Worm (Caenorhabditis elegans) whole organism, L3 larva: ENCODE results near the gene yif-1.

Experiments used
- R02D3.7 ChIP-seq: fragments of 150-350 bp; optimal IDR thresholded peaks from 2 replicates; lab custom pipeline; 2014; ENCODE audit warnings: missing biosample characterization, missing genetic modification characterization
- ama-1 ChIP-seq: fragments of 150-350 bp; optimal IDR thresholded peaks from 2 replicates; lab custom pipeline; 2018
- ceh-16 ChIP-seq: sonication (generic microtip); optimal IDR thresholded peaks from 2 replicates; lab custom pipeline; 2017; ENCODE audit warnings: missing biosample characterization, missing genetic modification characterization
- ceh-28 ChIP-seq: fragments of 150-350 bp; optimal IDR thresholded peaks from 2 replicates; lab custom pipeline; 2014; ENCODE audit warnings: missing biosample characterization, missing genetic modification reagents, missing genetic modification characterization
- ceh-82 ChIP-seq: fragments of 150-350 bp; optimal IDR thresholded peaks from 2 replicates; lab custom pipeline; 2014; ENCODE audit warnings: missing biosample characterization, missing genetic modification characterization
- ceh-9 ChIP-seq: sonication (generic microtip); optimal IDR thresholded peaks from 2 replicates; lab custom pipeline; 2018; ENCODE audit warnings: missing biosample characterization, missing genetic modification characterization
- egl-27 ChIP-seq: sonication (generic microtip); optimal IDR thresholded peaks from 4 replicates; lab custom pipeline; 2017; ENCODE audit warnings: missing biosample characterization, missing genetic modification reagents, missing genetic modification characterization
- egl-5 ChIP-seq: fragments of 150-350 bp; optimal IDR thresholded peaks from 2 replicates; lab custom pipeline; 2017; ENCODE audit warnings: missing biosample characterization, missing genetic modification reagents, missing genetic modification characterization, inconsistent platforms
- elt-1 ChIP-seq: fragments of 150-350 bp; optimal IDR thresholded peaks from 2 replicates; lab custom pipeline; 2014; ENCODE audit warnings: missing biosample characterization, missing genetic modification characterization
- elt-3 ChIP-seq, 3 experiments: fragments of 150-350 bp in 1 of 3; sonication (generic microtip) in 2 of 3; optimal IDR thresholded peaks; 2 replicates in 2 of 3; 4 replicates in 1 of 3; lab custom pipeline; 2014 to 2017; ENCODE audit warnings: missing biosample characterization in 3 of 3, missing genetic modification characterization in 3 of 3
- eor-1 ChIP-seq, 2 experiments: fragments of 150-350 bp; optimal IDR thresholded peaks; 2 replicates each; lab custom pipeline; 2014 to 2018; ENCODE audit warnings: missing biosample characterization in 2 of 2, missing genetic modification characterization in 2 of 2
- fkh-10 ChIP-seq: sonication (generic microtip); optimal IDR thresholded peaks from 2 replicates; lab custom pipeline; 2017; ENCODE audit warnings: missing biosample characterization, missing genetic modification reagents, missing genetic modification characterization
- fkh-2 ChIP-seq: fragments of 150-350 bp; optimal IDR thresholded peaks from 2 replicates; lab custom pipeline; 2014; ENCODE audit warnings: missing biosample characterization, missing genetic modification reagents, missing genetic modification characterization
- fos-1 ChIP-seq: fragments of 150-350 bp; optimal IDR thresholded peaks from 2 replicates; lab custom pipeline; 2014; ENCODE audit warnings: missing biosample characterization, missing genetic modification characterization
- hmg-11 ChIP-seq: sonication (generic microtip); optimal IDR thresholded peaks from 2 replicates; lab custom pipeline; 2016; ENCODE audit warnings: missing genetic modification characterization, missing compliant biosample characterization
- jun-1 ChIP-seq: fragments of 150-350 bp; optimal IDR thresholded peaks from 2 replicates; lab custom pipeline; 2014; ENCODE audit warnings: missing biosample characterization, missing genetic modification reagents, missing genetic modification characterization
- lin-39 ChIP-seq: fragments of 150-350 bp; optimal IDR thresholded peaks from 2 replicates; lab custom pipeline; 2018; ENCODE audit warnings: missing biosample characterization, missing genetic modification reagents, missing genetic modification characterization
- lsy-12 ChIP-seq: sonication (generic microtip); optimal IDR thresholded peaks from 2 replicates; lab custom pipeline; 2016; ENCODE audit warnings: mild to moderate bottlenecking, missing genetic modification characterization, missing compliant biosample characterization
- mdl-1 ChIP-seq: fragments of 150-350 bp; optimal IDR thresholded peaks from 2 replicates; lab custom pipeline; 2014; ENCODE audit warnings: missing biosample characterization, missing genetic modification characterization
- mml-1 ChIP-seq: fragments of 150-350 bp; sonication (generic microtip); optimal IDR thresholded peaks from 3 replicates; lab custom pipeline; 2014; ENCODE audit warnings: missing biosample characterization, missing genetic modification characterization
- nfya-1 ChIP-seq: sonication (generic microtip); optimal IDR thresholded peaks from 2 replicates; lab custom pipeline; 2017; ENCODE audit warnings: missing genetic modification characterization, mild to moderate bottlenecking, missing compliant biosample characterization, antibody characterized with exemption, moderate library complexity; ENCODE audit not compliant: insufficient read depth
- nhr-11 ChIP-seq: fragments of 150-350 bp; optimal IDR thresholded peaks from 2 replicates; lab custom pipeline; 2014; ENCODE audit warnings: missing biosample characterization, missing genetic modification characterization
- nhr-23 ChIP-seq: fragments of 150-350 bp; optimal IDR thresholded peaks from 2 replicates; lab custom pipeline; 2014; ENCODE audit warnings: missing biosample characterization, missing genetic modification reagents, missing genetic modification characterization
- nhr-25 ChIP-seq: sonication (generic microtip); optimal IDR thresholded peaks from 2 replicates; lab custom pipeline; 2017; ENCODE audit warnings: missing biosample characterization, missing genetic modification characterization
- nhr-43 ChIP-seq: sonication (generic microtip); optimal IDR thresholded peaks from 2 replicates; lab custom pipeline; 2016; ENCODE audit warnings: mild to moderate bottlenecking, missing genetic modification characterization, missing compliant biosample characterization; ENCODE audit not compliant: poor library complexity, severe bottlenecking
- nhr-76 ChIP-seq: fragments of 150-350 bp; sonication (generic microtip); optimal IDR thresholded peaks from 5 replicates; lab custom pipeline; 2014; ENCODE audit warnings: missing biosample characterization, missing genetic modification characterization
- nhr-77 ChIP-seq: fragments of 150-350 bp; optimal IDR thresholded peaks from 2 replicates; lab custom pipeline; 2014; ENCODE audit warnings: missing biosample characterization, missing genetic modification characterization
- pha-4 ChIP-seq: fragments of 150-350 bp; optimal IDR thresholded peaks from 2 replicates; lab custom pipeline; 2014; ENCODE audit warnings: missing biosample characterization, missing genetic modification reagents, missing genetic modification characterization
- pqm-1 ChIP-seq: fragments of 150-350 bp; optimal IDR thresholded peaks from 2 replicates; lab custom pipeline; 2017; ENCODE audit warnings: missing biosample characterization, missing genetic modification characterization, inconsistent platforms
- sea-2 ChIP-seq: fragments of 150-350 bp; sonication (generic microtip); optimal IDR thresholded peaks from 4 replicates; lab custom pipeline; 2014; ENCODE audit warnings: missing biosample characterization, missing genetic modification reagents, missing genetic modification characterization
- skn-1 ChIP-seq: fragments of 150-350 bp; optimal IDR thresholded peaks from 2 replicates; lab custom pipeline; 2014; ENCODE audit warnings: missing biosample characterization, missing genetic modification characterization
- snpc-4 ChIP-seq: fragments of 150-350 bp; optimal IDR thresholded peaks from 2 replicates; lab custom pipeline; 2014; ENCODE audit warnings: missing biosample characterization, missing genetic modification characterization
- unc-39 ChIP-seq: sonication (generic microtip); optimal IDR thresholded peaks from 4 replicates; lab custom pipeline; 2017; ENCODE audit warnings: missing biosample characterization, missing genetic modification characterization
- zag-1 ChIP-seq: fragments of 150-350 bp; optimal IDR thresholded peaks from 2 replicates; lab custom pipeline; 2014; ENCODE audit warnings: missing biosample characterization, missing genetic modification characterization
- ztf-11 ChIP-seq: fragments of 150-350 bp; optimal IDR thresholded peaks from 2 replicates; lab custom pipeline; 2014; ENCODE audit warnings: missing biosample characterization, missing genetic modification characterization

The yif-1 gene

DNA sequence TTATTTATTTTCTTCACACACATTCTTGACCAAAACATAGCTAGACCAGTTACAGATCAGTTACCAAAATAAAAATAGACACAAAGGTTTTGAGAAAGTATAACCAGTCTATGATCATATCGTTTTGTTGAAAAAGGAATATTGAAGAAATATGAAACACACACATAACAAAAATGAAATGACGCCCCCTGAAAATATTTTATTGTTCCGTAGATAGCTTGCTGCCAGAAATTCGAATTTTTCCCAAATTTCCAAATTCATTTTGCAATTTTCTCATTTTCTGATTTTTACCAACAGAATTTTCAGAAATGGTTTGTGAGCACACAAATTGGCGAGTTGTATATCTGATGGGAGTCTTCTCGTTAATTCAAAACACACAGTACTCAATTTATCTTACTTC is 20.7 kb upstream of the yif-1 start, which contains the start of gene F57A8.7:
TSS of gene F57A8.7 (plus strand) at position 301 of the 400 bp plus-strand sequence.
- TF ChIP-seq egl-5 (tag; lab: Kevin White, UChicago), result no peak
- TF ChIP-seq nhr-77, result no peak
- no peak for TF ChIP-seq fos-1
- TF ChIP-seq elt-1 (tag; lab: Kevin White, UChicago), result no peak
- no peak for TF ChIP-seq ceh-16 (tag; lab: Kevin White, UChicago)
- TF ChIP-seq jun-1 (tag; lab: Kevin White, UChicago), result no peak
- TF ChIP-seq nhr-43, result no peak
- TF ChIP-seq ztf-11 (tag; lab: Kevin White, UChicago), result no peak
- no peak for TF ChIP-seq mdl-1
- TF ChIP-seq pha-4 (tag; lab: Kevin White, UChicago), result no peak
- no peak for TF ChIP-seq zag-1
- no peak for TF ChIP-seq fkh-2 (tag; lab: Kevin White, UChicago)
- TF ChIP-seq nhr-23 (tag; lab: Kevin White, UChicago), result no peak
- no peak for TF ChIP-seq nfya-1 (tag; lab: Kevin White, UChicago)
- TF ChIP-seq ceh-82, result no peak
- no peak for TF ChIP-seq ceh-28
- TF ChIP-seq snpc-4 (tag; lab: Kevin White, UChicago), result no peak
- no peak for TF ChIP-seq ama-1 (lab: Kevin White, UChicago)

DNA sequence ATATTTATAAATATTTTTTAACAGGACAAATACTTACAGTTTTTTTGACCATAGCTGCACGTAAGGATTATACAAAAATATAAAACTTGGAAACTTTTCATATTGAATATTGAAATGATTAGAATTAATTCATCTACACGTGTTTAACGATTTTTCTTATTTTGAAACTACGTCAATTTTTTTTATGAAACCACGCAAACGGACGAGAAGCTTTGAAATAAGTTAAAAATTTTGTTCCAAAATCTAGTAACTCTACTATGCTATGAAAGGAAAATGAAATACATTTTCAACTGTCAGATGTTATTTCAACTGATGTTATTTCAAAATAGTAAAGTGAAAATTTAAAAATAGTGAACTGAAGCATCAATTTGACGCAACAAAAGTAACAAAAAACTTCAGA is 19.1 kb upstream of the yif-1 start, which contains the start of gene F57A8.6:
TSS of gene F57A8.6 (minus strand) at position 101 of the 400 bp plus-strand sequence.
- TF ChIP-seq nhr-76 (peak; percentile 46), hmg-11 (tag; lab: Kevin White, UChicago) (no peak)

DNA sequence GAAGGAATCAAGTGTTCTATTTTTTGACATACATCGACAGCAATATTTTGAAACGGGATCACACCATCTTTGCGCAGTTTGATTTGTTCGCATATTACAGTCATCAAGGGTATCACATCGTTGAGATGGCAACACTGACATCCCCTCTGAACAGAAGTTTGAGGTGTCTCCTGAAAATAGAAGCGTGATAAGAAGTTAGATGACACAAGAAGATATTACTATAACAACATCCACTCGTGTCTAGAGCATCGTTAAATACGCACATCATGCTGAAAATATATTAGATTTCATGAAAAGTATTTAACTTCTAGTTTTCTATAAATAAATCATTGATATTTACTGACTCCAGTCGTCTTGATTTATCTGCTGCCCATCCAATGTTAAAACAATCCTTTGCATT is 18.0 kb upstream of the yif-1 start:
- TF ChIP-seq nfya-1 (tag; lab: Kevin White, UChicago) (no peak), mdl-1 (no peak), nhr-76 (no peak), eor-1 (tag; optimal IDR thresholded peaks at IDR 0.05; lab: Kevin White, UChicago) (no peak), lin-39 (tag; lab: Kevin White, UChicago) (no peak), sea-2 (GFP tag; lab: Kevin White, UChicago) (no peak), pha-4 (tag; lab: Kevin White, UChicago) (no peak), R02D3.7 (tag; lab: Kevin White, UChicago) (no peak), elt-3 (tag; optimal IDR thresholded peaks at IDR 0.05; lab: Kevin White, UChicago) (no peak), skn-1 (tag; lab: Kevin White, UChicago) (no peak), ceh-9 (tag; lab: Kevin White, UChicago) (no peak), snpc-4 (tag; lab: Kevin White, UChicago) (no peak), ztf-11 (tag; lab: Kevin White, UChicago) (no peak), ama-1 (lab: Kevin White, UChicago) (no peak), unc-39 (tag; lab: Kevin White, UChicago) (no peak), nhr-25 (tag; lab: Kevin White, UChicago) (no peak), ceh-28 (no peak), nhr-77 (no peak), nhr-11 (tag; lab: Kevin White, UChicago) (no peak), lsy-12 (no peak)
- TF ChIP-seq, all 47 proteins: peak for 0

DNA sequence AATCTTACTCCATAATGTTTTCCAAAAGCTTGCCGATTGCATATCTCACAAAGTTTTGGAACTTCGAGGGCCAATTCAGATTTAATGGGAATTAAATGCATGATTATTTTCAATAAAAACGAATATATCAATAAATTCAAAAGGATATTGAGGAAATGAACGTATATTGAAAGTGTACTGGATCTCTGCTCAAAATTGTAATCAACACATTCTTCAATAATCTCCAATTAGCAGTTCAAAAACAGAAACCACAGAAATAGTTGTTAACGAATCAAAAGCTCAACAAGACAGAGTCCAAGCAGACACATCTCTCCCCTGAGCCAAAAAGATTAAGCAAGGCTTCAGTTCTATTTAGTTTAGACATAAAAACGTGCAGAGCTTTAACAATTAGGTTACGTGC is 15.8 kb upstream of the yif-1 start, which contains the start of gene nhr-192:
TSS of gene nhr-192 (minus strand) at position 101 of the 400 bp plus-strand sequence.
- TF ChIP-seq ceh-82 (no peak), ceh-9 (tag; lab: Kevin White, UChicago) (no peak), sea-2 (GFP tag; lab: Kevin White, UChicago) (no peak), nhr-25 (tag; lab: Kevin White, UChicago) (no peak), pqm-1 (tag; lab: Kevin White, UChicago) (no peak), mml-1 (no peak), R02D3.7 (tag; lab: Kevin White, UChicago) (no peak), nhr-11 (tag; lab: Kevin White, UChicago) (no peak), nhr-43 (no peak), fkh-10 (GFP tag; lab: Kevin White, UChicago) (no peak), elt-1 (tag; lab: Kevin White, UChicago) (no peak), ztf-11 (tag; lab: Kevin White, UChicago) (no peak), egl-27 (tag; lab: Kevin White, UChicago) (no peak), nfya-1 (tag; lab: Kevin White, UChicago) (no peak)
